Worm (Caenorhabditis elegans) whole organism, early embryonic: ENCODE results near the gene cdh-9.

Source experiments
- ama-1 ChIP-seq: fragments of 150-350 bp; optimal IDR thresholded peaks from 2 replicates; lab custom pipeline; 2014
- flt-1 ChIP-seq: fragments of 200-800 bp; sonication (Bioruptor generic); IDR thresholded peaks from 2 replicates; pipeline ENCODE4 v1.3.6; 2022; ENCODE audit warnings: missing genetic modification characterization, missing compliant biosample characterization
- hnd-1 ChIP-seq: sonication (generic microtip); optimal IDR thresholded peaks from 2 replicates; lab custom pipeline; 2016; ENCODE audit warnings: missing genetic modification characterization, missing compliant biosample characterization
- tra-4 ChIP-seq: sonication (generic microtip); optimal IDR thresholded peaks from 2 replicates; lab custom pipeline; 2017; ENCODE audit warnings: missing genetic modification characterization, missing compliant biosample characterization

ce11 chrX:16612293-16612946 is 17.4 kb downstream of the cdh-9 start:
- TF ChIP-seq tra-4 (tag; lab: Kevin White, UChicago) (peak; percentile 17), flt-1 (GFP tag; lab: Robert Waterston, UW) (peak; percentile 38), ama-1 (no peak), hnd-1 (tag; lab: Kevin White, UChicago) (no peak)
